Worm (Caenorhabditis elegans) whole organism, L4 larva: ENCODE results near the gene C25H3.10.

Source experiments
- Y105C5A.15 ChIP-seq: fragments of 200-800 bp; sonication (Bioruptor generic); IDR thresholded peaks from 2 replicates; pipeline ENCODE4 v1.3.6; 2022; ENCODE audit warnings: missing genetic modification characterization, missing compliant biosample characterization
- aly-2 ChIP-seq: sonication (generic microtip); optimal IDR thresholded peaks from 2 replicates; lab custom pipeline; 2018; ENCODE audit warnings: missing biosample characterization, missing genetic modification characterization
- daf-19 ChIP-seq: fragments of 200-800 bp; sonication (Bioruptor generic); conservative IDR thresholded peaks from 2 replicates; pipeline ENCODE4 v1.3.6; 2022; ENCODE audit warnings: missing genetic modification characterization, missing compliant biosample characterization
- hlh-11 ChIP-seq: fragments of 200-800 bp; sonication (Bioruptor generic); optimal IDR thresholded peaks from 2 replicates; lab custom pipeline; 2018; ENCODE audit warnings: mild to moderate bottlenecking, missing genetic modification characterization, missing compliant biosample characterization
- nhr-102 ChIP-seq: sonication (generic microtip); optimal IDR thresholded peaks from 2 replicates; lab custom pipeline; 2016; ENCODE audit warnings: mild to moderate bottlenecking, missing genetic modification characterization, moderate library complexity, missing compliant biosample characterization
- nhr-11 ChIP-seq: fragments of 150-350 bp; optimal IDR thresholded peaks from 2 replicates; lab custom pipeline; 2014; ENCODE audit warnings: missing biosample characterization, missing genetic modification characterization
- nhr-237 ChIP-seq: sonication (generic microtip); optimal IDR thresholded peaks from 2 replicates; lab custom pipeline; 2017; ENCODE audit warnings: missing biosample characterization, missing genetic modification characterization
- nhr-28 ChIP-seq: fragments of 150-350 bp; optimal IDR thresholded peaks from 2 replicates; lab custom pipeline; 2014; ENCODE audit warnings: missing biosample characterization, missing genetic modification characterization
- pqm-1 ChIP-seq: sonication (generic microtip); optimal IDR thresholded peaks from 2 replicates; lab custom pipeline; 2017; ENCODE audit warnings: missing biosample characterization, missing genetic modification characterization
- spr-1 ChIP-seq: sonication (generic microtip); optimal IDR thresholded peaks from 2 replicates; lab custom pipeline; 2016; ENCODE audit warnings: mild to moderate bottlenecking, missing genetic modification characterization, missing compliant biosample characterization
- tra-1 ChIP-seq: fragments of 200-800 bp; sonication (Bioruptor generic); IDR thresholded peaks from 2 replicates; pipeline ENCODE4 v1.3.6; 2022; ENCODE audit warnings: missing genetic modification reagents, missing genetic modification characterization, missing compliant biosample characterization
- ztf-11 ChIP-seq: fragments of 150-350 bp; optimal IDR thresholded peaks from 2 replicates; lab custom pipeline; 2014; ENCODE audit warnings: missing biosample characterization, missing genetic modification characterization

- TF ChIP-seq Y105C5A.15 (no peak), nhr-102 (no peak), aly-2 (tag; lab: Kevin White, UChicago) (no peak), nhr-11 (no peak), nhr-237 (tag; lab: Kevin White, UChicago) (no peak), hlh-11 (tag; lab: Kevin White, UChicago) (no peak), spr-1 (tag; lab: Kevin White, UChicago) (no peak), ztf-11 (no peak), nhr-28 (tag; lab: Kevin White, UChicago) (no peak), pqm-1 (tag; lab: Kevin White, UChicago) (peak; percentile 52), daf-19 (GFP tag; lab: Robert Waterston, UW) (no peak), tra-1 (no peak)
These were observed 45.6 kb upstream of the C25H3.10 start for ce11 chrII:5744342-5744741.
